Worm (Caenorhabditis elegans) whole organism, L3 larva: ENCODE measurements around the gene tmem-24.

Source experiments
- ceh-28 ChIP-seq: fragments of 150-350 bp; optimal IDR thresholded peaks from 2 replicates; lab custom pipeline; 2014; ENCODE audit warnings: missing biosample characterization, missing genetic modification reagents, missing genetic modification characterization
- egl-27 ChIP-seq: sonication (generic microtip); optimal IDR thresholded peaks from 4 replicates; lab custom pipeline; 2017; ENCODE audit warnings: missing biosample characterization, missing genetic modification reagents, missing genetic modification characterization
- fkh-10 ChIP-seq: sonication (generic microtip); optimal IDR thresholded peaks from 2 replicates; lab custom pipeline; 2017; ENCODE audit warnings: missing biosample characterization, missing genetic modification reagents, missing genetic modification characterization
- fos-1 ChIP-seq: fragments of 150-350 bp; optimal IDR thresholded peaks from 2 replicates; lab custom pipeline; 2014; ENCODE audit warnings: missing biosample characterization, missing genetic modification characterization
- mdl-1 ChIP-seq: fragments of 150-350 bp; optimal IDR thresholded peaks from 2 replicates; lab custom pipeline; 2014; ENCODE audit warnings: missing biosample characterization, missing genetic modification characterization
- nfya-1 ChIP-seq: sonication (generic microtip); optimal IDR thresholded peaks from 2 replicates; lab custom pipeline; 2017; ENCODE audit warnings: missing genetic modification characterization, mild to moderate bottlenecking, missing compliant biosample characterization, antibody characterized with exemption, moderate library complexity; ENCODE audit not compliant: insufficient read depth
- nhr-11 ChIP-seq: fragments of 150-350 bp; optimal IDR thresholded peaks from 2 replicates; lab custom pipeline; 2014; ENCODE audit warnings: missing biosample characterization, missing genetic modification characterization
- nhr-237 ChIP-seq: fragments of 150-350 bp; optimal IDR thresholded peaks from 2 replicates; lab custom pipeline; 2014; ENCODE audit warnings: missing biosample characterization, missing genetic modification characterization
- unc-39 ChIP-seq: sonication (generic microtip); optimal IDR thresholded peaks from 4 replicates; lab custom pipeline; 2017; ENCODE audit warnings: missing biosample characterization, missing genetic modification characterization
- zag-1 ChIP-seq: fragments of 150-350 bp; optimal IDR thresholded peaks from 2 replicates; lab custom pipeline; 2014; ENCODE audit warnings: missing biosample characterization, missing genetic modification characterization

ce11 chrX:3654623-3655022 lies 9.9 kb upstream of the tmem-24 start, which contains the start of gene R11G1.11:
- TF ChIP-seq mdl-1 (tag; lab: Kevin White, UChicago) (no peak), egl-27 (tag; lab: Kevin White, UChicago) (no peak), fkh-10 (GFP tag; lab: Kevin White, UChicago) (no peak), zag-1 (tag; lab: Kevin White, UChicago) (no peak), unc-39 (tag; lab: Kevin White, UChicago) (no peak), nhr-11 (no peak), nhr-237 (no peak), fos-1 (tag; lab: Kevin White, UChicago) (no peak), nfya-1 (tag; lab: Kevin White, UChicago) (no peak), ceh-28 (tag; lab: Kevin White, UChicago) (no peak)
